Worm (Caenorhabditis elegans) whole organism, mixed stage, embryonic: ENCODE data around the gene ceh-20.

Experiments used
- M03D4.4 ChIP-seq: sonication (generic microtip); optimal IDR thresholded peaks from 2 replicates; lab custom pipeline; 2017; ENCODE audit warnings: mild to moderate bottlenecking, missing genetic modification characterization, missing compliant biosample characterization
- bed-3 ChIP-seq: fragments of 200-800 bp; sonication (Bioruptor generic); optimal IDR thresholded peaks from 3 replicates; lab custom pipeline; 2018; ENCODE audit warnings: mild to moderate bottlenecking, missing genetic modification characterization, moderate library complexity, missing compliant biosample characterization
- blmp-1 ChIP-seq: fragments of 150-350 bp; optimal IDR thresholded peaks from 2 replicates; lab custom pipeline; 2014; ENCODE audit warnings: missing biosample characterization, missing genetic modification characterization
- ceh-83 ChIP-seq: fragments of 200-800 bp; sonication (Bioruptor generic); optimal IDR thresholded peaks from 2 replicates; lab custom pipeline; 2018; ENCODE audit warnings: mild to moderate bottlenecking, missing genetic modification characterization, missing compliant biosample characterization
- ces-1 ChIP-seq: fragments of 150-350 bp; optimal IDR thresholded peaks from 2 replicates; lab custom pipeline; 2014; ENCODE audit warnings: missing biosample characterization, missing genetic modification reagents, missing genetic modification characterization
- cnd-1 ChIP-seq: fragments of 200-800 bp; sonication (Bioruptor generic); optimal IDR thresholded peaks from 2 replicates; lab custom pipeline; 2018; ENCODE audit warnings: mild to moderate bottlenecking, missing genetic modification characterization, missing compliant biosample characterization
- drap-1 ChIP-seq: fragments of 200-800 bp; sonication (Bioruptor generic); optimal IDR thresholded peaks from 3 replicates; lab custom pipeline; 2018; ENCODE audit warnings: mild to moderate bottlenecking, missing genetic modification characterization, missing compliant biosample characterization
- elt-1 ChIP-seq: sonication (generic microtip); optimal IDR thresholded peaks from 2 replicates; lab custom pipeline; 2017; ENCODE audit warnings: missing genetic modification characterization, mild to moderate bottlenecking, missing compliant biosample characterization, antibody characterized with exemption, moderate library complexity, borderline replicate concordance; ENCODE audit not compliant: insufficient read depth
- elt-3 ChIP-seq: fragments of 150-350 bp; optimal IDR thresholded peaks from 2 replicates; lab custom pipeline; 2014; ENCODE audit warnings: missing biosample characterization, missing genetic modification characterization
- flh-1 ChIP-seq: fragments of 200-800 bp; sonication (Bioruptor generic); optimal IDR thresholded peaks from 2 replicates; lab custom pipeline; 2018; ENCODE audit warnings: mild to moderate bottlenecking, missing genetic modification characterization, moderate library complexity, missing compliant biosample characterization
- ham-2 ChIP-seq: fragments of 200-800 bp; sonication (Bioruptor generic); optimal IDR thresholded peaks from 2 replicates; lab custom pipeline; 2018; ENCODE audit warnings: mild to moderate bottlenecking, missing genetic modification characterization, missing compliant biosample characterization
- hlh-1 ChIP-seq: fragments of 150-350 bp; optimal IDR thresholded peaks from 2 replicates; lab custom pipeline; 2014; ENCODE audit warnings: missing biosample characterization, missing genetic modification reagents, missing genetic modification characterization
- lin-13 ChIP-seq: fragments of 150-350 bp; optimal IDR thresholded peaks from 2 replicates; lab custom pipeline; 2014; ENCODE audit warnings: missing biosample characterization, missing genetic modification characterization
- lin-32 ChIP-seq: fragments of 200-800 bp; sonication (Bioruptor generic); optimal IDR thresholded peaks from 2 replicates; lab custom pipeline; 2018; ENCODE audit warnings: mild to moderate bottlenecking, missing genetic modification characterization, missing compliant biosample characterization
- lsy-2 ChIP-seq: fragments of 150-350 bp; optimal IDR thresholded peaks from 2 replicates; lab custom pipeline; 2014; ENCODE audit warnings: missing biosample characterization, missing genetic modification characterization
- mab-5 ChIP-seq: fragments of 150-350 bp; optimal IDR thresholded peaks from 2 replicates; lab custom pipeline; 2014; ENCODE audit warnings: missing biosample characterization, missing genetic modification characterization
- mep-1 ChIP-seq: fragments of 150-350 bp; optimal IDR thresholded peaks from 2 replicates; lab custom pipeline; 2017; ENCODE audit warnings: missing biosample characterization, missing genetic modification reagents, missing genetic modification characterization, inconsistent platforms
- mls-2 ChIP-seq: sonication (generic microtip); optimal IDR thresholded peaks from 2 replicates; lab custom pipeline; 2016; ENCODE audit warnings: mild to moderate bottlenecking, missing genetic modification characterization, moderate library complexity, missing compliant biosample characterization
- nhr-12 ChIP-seq: fragments of 150-350 bp; optimal IDR thresholded peaks from 2 replicates; lab custom pipeline; 2014; ENCODE audit warnings: missing biosample characterization, missing genetic modification characterization
- nhr-2 ChIP-seq: fragments of 150-350 bp; optimal IDR thresholded peaks from 2 replicates; lab custom pipeline; 2014; ENCODE audit warnings: missing biosample characterization, missing genetic modification characterization
- nhr-237 ChIP-seq: fragments of 150-350 bp; optimal IDR thresholded peaks from 2 replicates; lab custom pipeline; 2014; ENCODE audit warnings: missing biosample characterization, missing genetic modification characterization
- nhr-28 ChIP-seq: fragments of 150-350 bp; optimal IDR thresholded peaks from 2 replicates; lab custom pipeline; 2014; ENCODE audit warnings: missing biosample characterization, missing genetic modification characterization
- pha-4 ChIP-seq: fragments of 150-350 bp; optimal IDR thresholded peaks from 2 replicates; lab custom pipeline; 2018; ENCODE audit warnings: missing biosample characterization, missing genetic modification reagents, missing genetic modification characterization
- sem-2 ChIP-seq: fragments of 200-800 bp; sonication (Bioruptor generic); optimal IDR thresholded peaks from 2 replicates; lab custom pipeline; 2018; ENCODE audit warnings: mild to moderate bottlenecking, missing genetic modification characterization, missing compliant biosample characterization
- snpc-4 ChIP-seq: fragments of 150-350 bp; optimal IDR thresholded peaks from 2 replicates; lab custom pipeline; 2014; ENCODE audit warnings: missing biosample characterization, missing genetic modification characterization
- sptf-1 ChIP-seq: sonication (generic microtip); optimal IDR thresholded peaks from 2 replicates; lab custom pipeline; 2017; ENCODE audit warnings: mild to moderate bottlenecking, missing genetic modification characterization, moderate library complexity, missing compliant biosample characterization
- tbx-8 ChIP-seq: fragments of 200-800 bp; sonication (Bioruptor generic); optimal IDR thresholded peaks from 2 replicates; lab custom pipeline; 2018; ENCODE audit warnings: mild to moderate bottlenecking, missing genetic modification characterization, moderate library complexity, missing compliant biosample characterization
- unc-120 ChIP-seq: sonication (generic microtip); optimal IDR thresholded peaks from 2 replicates; lab custom pipeline; 2017; ENCODE audit warnings: missing genetic modification characterization, missing compliant biosample characterization; ENCODE audit not compliant: poor library complexity, severe bottlenecking
- unc-39 ChIP-seq: fragments of 150-350 bp; optimal IDR thresholded peaks from 2 replicates; lab custom pipeline; 2014; ENCODE audit warnings: missing biosample characterization, missing genetic modification characterization
- unc-62 ChIP-seq: fragments of 150-350 bp; optimal IDR thresholded peaks from 2 replicates; lab custom pipeline; 2014; ENCODE audit warnings: missing biosample characterization, missing genetic modification reagents, missing genetic modification characterization
- zip-8 ChIP-seq: fragments of 150-350 bp; optimal IDR thresholded peaks from 2 replicates; lab custom pipeline; 2014; ENCODE audit warnings: missing biosample characterization, missing genetic modification characterization
- ztf-11 ChIP-seq: fragments of 150-350 bp; optimal IDR thresholded peaks from 2 replicates; lab custom pipeline; 2014; ENCODE audit warnings: missing biosample characterization, missing genetic modification characterization

ceh-20 gene

ce11 chrIII:7002143-7002542 is 22.5 kb downstream of the ceh-20 start:
- TF ChIP-seq sptf-1 (tag; lab: Kevin White, UChicago) (no peak), ham-2 (GFP tag; lab: Kevin White, UChicago) (no peak), nhr-28 (no peak)

ce11 chrIII:7005350-7005749 is 25.7 kb downstream of the ceh-20 start, which contains the start of gene C06E8.5:
TSS of gene C06E8.5 (minus strand) at chrIII:7005450.
- TF ChIP-seq ztf-11 (tag; lab: Kevin White, UChicago) = no peak
- TF ChIP-seq elt-3 (tag; lab: Kevin White, UChicago) = no peak
- TF ChIP-seq lin-32 (GFP tag; lab: Kevin White, UChicago) = no peak
- TF ChIP-seq flh-1 = no peak
- no peak for TF ChIP-seq mep-1 (tag; lab: Kevin White, UChicago)
- no peak for TF ChIP-seq tbx-8 (GFP tag; lab: Kevin White, UChicago)
- TF ChIP-seq sem-2 (GFP tag; lab: Kevin White, UChicago) = no peak
- no peak for TF ChIP-seq unc-62 (GFP tag; lab: Kevin White, UChicago)
- no peak for TF ChIP-seq sptf-1 (tag; lab: Kevin White, UChicago)
- no peak for TF ChIP-seq cnd-1 (tag; lab: Kevin White, UChicago)
- no peak for TF ChIP-seq nhr-237 (tag; lab: Kevin White, UChicago)
- TF ChIP-seq, all 35 proteins: peak for 0

ce11 chrIII:7008836-7009235 is 29.2 kb downstream of the ceh-20 start, which contains the start of gene lgc-38:
TSS of gene lgc-38 (plus strand) at chrIII:7009136.
- TF ChIP-seq nhr-2 (tag; lab: Kevin White, UChicago) (no peak), elt-1 (tag; lab: Kevin White, UChicago) (no peak), nhr-237 (tag; lab: Kevin White, UChicago) (no peak), bed-3 (no peak), nhr-12 (tag; lab: Kevin White, UChicago) (no peak), drap-1 (no peak), snpc-4 (tag; lab: Kevin White, UChicago) (no peak), tbx-8 (GFP tag; lab: Kevin White, UChicago) (no peak), cnd-1 (tag; lab: Kevin White, UChicago) (no peak), ztf-11 (tag; lab: Kevin White, UChicago) (no peak), lin-13 (tag; lab: Kevin White, UChicago) (no peak), blmp-1 (tag; lab: Kevin White, UChicago) (no peak), M03D4.4 (tag; lab: Kevin White, UChicago) (no peak), lsy-2 (tag; lab: Kevin White, UChicago) (no peak)

- TF ChIP-seq hlh-1 (tag; lab: Kevin White, UChicago) (no peak), ces-1 (GFP tag; lab: Kevin White, UChicago) (peak; percentile 33), unc-62 (GFP tag; lab: Kevin White, UChicago) (no peak), blmp-1 (tag; lab: Kevin White, UChicago) (no peak)
These were observed 32.4 kb downstream of the ceh-20 start for ce11 chrIII:7012060-7012459.

ce11 chrIII:7013764-7014163 is 34.1 kb downstream of the ceh-20 start:
- TF ChIP-seq unc-39 = no peak
- TF ChIP-seq lin-13 (tag; lab: Kevin White, UChicago) = no peak
- TF ChIP-seq hlh-1 (tag; lab: Kevin White, UChicago) = no peak
- TF ChIP-seq ceh-83 (GFP tag; lab: Kevin White, UChicago) = no peak
- no peak for TF ChIP-seq unc-120
- TF ChIP-seq mab-5 (tag; lab: Kevin White, UChicago) = no peak
- no peak for TF ChIP-seq mls-2 (tag; lab: Kevin White, UChicago)
- TF ChIP-seq nhr-237 (tag; lab: Kevin White, UChicago) = no peak
- TF ChIP-seq zip-8 (tag; lab: Kevin White, UChicago) = no peak
- TF ChIP-seq bed-3 = no peak
- TF ChIP-seq ces-1 (GFP tag; lab: Kevin White, UChicago) = no peak
- no peak for TF ChIP-seq M03D4.4 (tag; lab: Kevin White, UChicago)
- TF ChIP-seq mep-1 (tag; lab: Kevin White, UChicago) = no peak
- no peak for TF ChIP-seq pha-4 (tag; lab: Kevin White, UChicago)
- TF ChIP-seq, all 35 proteins: peak for 0
